Worm (Caenorhabditis elegans) whole organism, mixed stage, embryonic: ENCODE data around the gene rpb-2.

Source experiments
- mab-5 ChIP-seq: fragments of 150-350 bp; optimal IDR thresholded peaks from 2 replicates; lab custom pipeline; 2014; ENCODE audit warnings: missing biosample characterization, missing genetic modification characterization
- unc-120 ChIP-seq: sonication (generic microtip); optimal IDR thresholded peaks from 2 replicates; lab custom pipeline; 2017; ENCODE audit warnings: missing genetic modification characterization, missing compliant biosample characterization; ENCODE audit not compliant: poor library complexity, severe bottlenecking

DNA sequence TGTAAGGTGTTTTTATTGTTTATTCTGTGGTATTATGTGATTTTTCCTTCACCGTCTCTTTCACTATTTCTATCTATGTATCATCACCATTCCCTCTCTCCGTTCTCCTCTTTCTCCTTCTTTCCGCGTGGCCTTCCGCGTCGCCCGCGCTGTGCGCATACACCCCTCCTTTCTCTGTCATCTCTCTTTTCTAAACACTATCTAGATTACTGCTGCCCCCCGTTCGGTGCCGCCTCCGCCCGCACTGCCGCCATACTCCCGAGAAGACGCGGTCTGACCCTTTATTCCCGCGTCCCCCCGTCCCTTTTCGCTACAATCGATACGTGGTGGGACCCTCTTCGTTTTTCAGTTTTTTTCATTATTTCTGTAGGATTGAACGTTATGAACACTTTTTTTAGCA lies 9.3 kb downstream of the rpb-2 start:
- TF ChIP-seq unc-120 (peak; percentile 50), mab-5 (tag; lab: Kevin White, UChicago) (no peak)
